Fruit fly (Drosophila melanogaster) Kc167 (cell line): ENCODE results near the gene CG17272.

Experiments used
- Myc ChIP-seq: fragments of >200 bp; optimal IDR thresholded peaks from 2 replicates; lab custom pipeline; 2017; ENCODE audit warnings: missing external identifiers
- Sin3A ChIP-seq: fragments of >200 bp; optimal IDR thresholded peaks from 2 replicates; lab custom pipeline; 2018; ENCODE audit warnings: missing external identifiers
- insv ChIP-seq: fragments of >200 bp; optimal IDR thresholded peaks from 3 replicates; lab custom pipeline; 2018; ENCODE audit warnings: missing external identifiers
- psq ChIP-seq: fragments of >200 bp; optimal IDR thresholded peaks from 2 replicates; lab custom pipeline; 2017; ENCODE audit warnings: missing external identifiers
- ttk ChIP-seq: sonication (Bioruptor generic); optimal IDR thresholded peaks from 2 replicates; lab custom pipeline; 2017; ENCODE audit warnings: missing external identifiers

DNA sequence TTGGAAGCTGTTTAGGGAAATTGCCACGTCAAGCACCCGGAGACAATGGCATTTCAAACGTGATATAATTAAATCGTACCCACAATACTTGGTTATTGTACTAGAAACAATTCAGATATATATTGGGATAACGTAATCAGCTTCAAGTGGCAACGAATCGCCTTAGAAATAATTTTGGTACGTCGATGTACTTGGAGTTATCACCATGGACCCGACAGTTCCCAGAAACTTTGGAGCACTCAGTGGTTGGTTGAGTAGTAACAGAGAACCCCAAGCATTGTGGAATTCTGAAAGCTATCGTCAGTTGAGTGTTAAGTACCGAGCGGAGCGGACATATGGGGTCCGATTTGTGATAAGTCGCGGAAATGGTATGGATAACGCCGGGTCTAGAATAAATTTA is 17.8 kb upstream of the CG17272 start, which contains the start of gene CG15695:
- TF ChIP-seq Myc (lab: Kevin White, UChicago) (no peak), insv (no peak), psq (lab: Kevin White, UChicago) (no peak), Sin3A (no peak), ttk (lab: Kevin White, UChicago) (no peak)
